Worm (Caenorhabditis elegans): ENCODE data around the gene fbxa-77.

DNA sequence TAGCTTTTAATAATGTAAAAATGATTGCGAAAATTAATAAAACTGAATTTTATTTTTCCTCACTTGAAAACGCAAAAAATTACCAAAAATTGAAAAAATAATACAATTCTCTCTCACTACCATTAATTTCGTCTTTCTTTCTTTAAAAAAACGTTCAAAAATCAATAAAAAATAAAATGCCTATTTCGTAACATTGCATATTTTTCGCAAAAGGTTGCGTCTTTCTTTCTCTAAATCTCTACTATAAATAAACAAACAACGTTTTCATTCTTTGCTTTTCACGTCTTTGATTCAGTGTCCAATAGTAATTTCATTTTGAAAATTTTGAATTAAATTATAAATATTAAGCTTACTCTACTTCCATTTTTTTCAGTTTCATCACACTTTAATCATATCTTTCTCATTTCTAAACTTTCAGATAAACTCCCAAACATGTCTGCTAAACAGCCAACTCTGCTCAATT lies 35.3 kb downstream of the fbxa-77 start, which contains the start of gene fbxa-37:
- no peak for TF ChIP-seq him-1 (tag; optimal IDR thresholded peaks at IDR 0.05)
- TF ChIP-seq dao-5 (tag; optimal IDR thresholded peaks at IDR 0.05), result no peak
- no peak for TF ChIP-seq W03F9.2 (tag; optimal IDR thresholded peaks at IDR 0.05)

Measured in whole organism, L4/young adult.